Worm (Caenorhabditis elegans) whole organism, late embryonic: ENCODE data around the gene T04C12.7.

ENCODE experiments used
- ama-1 ChIP-seq: fragments of 150-350 bp; optimal IDR thresholded peaks from 2 replicates; lab custom pipeline; 2014
- ceh-22 ChIP-seq: sonication (generic microtip); optimal IDR thresholded peaks from 2 replicates; lab custom pipeline; 2017; ENCODE audit warnings: missing biosample characterization, missing genetic modification characterization
- dve-1 ChIP-seq: sonication (generic microtip); optimal IDR thresholded peaks from 2 replicates; lab custom pipeline; 2017; ENCODE audit warnings: antibody characterized with exemption, mild to moderate bottlenecking, missing genetic modification characterization, missing compliant biosample characterization
- lim-6 ChIP-seq: sonication (generic microtip); optimal IDR thresholded peaks from 2 replicates; lab custom pipeline; 2016; ENCODE audit warnings: missing genetic modification characterization, missing compliant biosample characterization
- nhr-11 ChIP-seq: fragments of 150-350 bp; optimal IDR thresholded peaks from 2 replicates; lab custom pipeline; 2014; ENCODE audit warnings: missing biosample characterization, missing genetic modification characterization
- npax-4 ChIP-seq: sonication (generic microtip); optimal IDR thresholded peaks from 2 replicates; lab custom pipeline; 2016; ENCODE audit warnings: missing genetic modification characterization, missing compliant biosample characterization
- odd-2 ChIP-seq: sonication (generic microtip); optimal IDR thresholded peaks from 2 replicates; lab custom pipeline; 2017; ENCODE audit warnings: antibody characterized with exemption, mild to moderate bottlenecking, missing genetic modification characterization, missing compliant biosample characterization
- pag-3 ChIP-seq: sonication (generic microtip); optimal IDR thresholded peaks from 2 replicates; lab custom pipeline; 2016; ENCODE audit warnings: missing compliant biosample characterization, missing genetic modification characterization, borderline replicate concordance
- sdc-2 ChIP-seq: sonication (generic microtip); optimal IDR thresholded peaks from 2 replicates; lab custom pipeline; 2016; ENCODE audit warnings: missing genotype, missing genetic modification characterization, missing compliant biosample characterization
- tbx-7 ChIP-seq: sonication (generic microtip); optimal IDR thresholded peaks from 2 replicates; lab custom pipeline; 2016; ENCODE audit warnings: missing genotype, missing genetic modification characterization, missing compliant biosample characterization
- unc-3 ChIP-seq, 2 experiments: fragments of 200-800 bp in 1 of 2; sonication (Bioruptor generic) in 1 of 2; sonication (generic microtip) in 1 of 2; conservative IDR thresholded peaks in 1 of 2; optimal IDR thresholded peaks in 1 of 2; 2 replicates each; pipeline versions ENCODE4 v1.3.6 to Lab custom; 2016 to 2022; ENCODE audit warnings: missing compliant biosample characterization in 2 of 2, missing genetic modification characterization in 2 of 2, missing genetic modification reagents in 1 of 2

DNA sequence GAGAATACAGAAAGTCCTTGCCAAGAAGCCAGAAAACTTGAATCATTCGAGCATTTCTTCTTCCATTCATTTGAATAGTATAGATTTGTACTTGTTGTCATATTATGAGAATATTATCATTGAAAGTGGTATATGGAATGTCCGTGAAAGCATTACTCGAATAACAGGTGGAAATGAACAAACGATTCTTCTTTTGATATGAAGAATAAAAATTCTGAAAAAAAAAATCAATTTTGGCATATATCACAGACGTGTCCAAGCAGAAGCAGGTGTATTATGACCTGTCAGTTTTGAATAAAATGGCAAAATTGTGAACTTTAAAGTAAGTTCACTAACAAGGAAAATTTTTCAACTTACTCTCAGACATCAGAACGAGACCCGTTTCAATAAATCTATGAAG lies 3.1 kb downstream of the T04C12.7 start, which contains the start of gene srh-75:
- TF ChIP-seq ama-1 (lab: Kevin White, UChicago) (no peak), unc-3 (GFP tag; conservative IDR thresholded peaks at IDR 0.05; lab: Robert Waterston, UW) (no peak), unc-3 (tag; optimal IDR thresholded peaks at IDR 0.05; lab: Kevin White, UChicago) (no peak), pag-3 (tag; lab: Kevin White, UChicago) (no peak), npax-4 (no peak), dve-1 (tag; lab: Kevin White, UChicago) (no peak), nhr-11 (no peak), tbx-7 (tag; lab: Kevin White, UChicago) (no peak), lim-6 (tag; lab: Kevin White, UChicago) (no peak), odd-2 (no peak), sdc-2 (no peak), ceh-22 (tag; lab: Kevin White, UChicago) (no peak)
